Worm (Caenorhabditis elegans) whole organism, L4/young adult: ENCODE data around the gene C54H2.4.

Experiments
- dao-5 ChIP-seq: sonication (generic microtip); optimal IDR thresholded peaks from 2 replicates; lab custom pipeline; 2016; ENCODE audit warnings: missing genotype, missing genetic modification characterization, moderate library complexity, missing compliant biosample characterization
- him-1 ChIP-seq: sonication (generic microtip); optimal IDR thresholded peaks from 2 replicates; lab custom pipeline; 2016; ENCODE audit warnings: missing genotype, missing genetic modification reagents, missing genetic modification characterization, missing compliant biosample characterization

ce11 chrX:5781294-5781693 is 10.7 kb upstream of the C54H2.4 start:
- no peak for TF ChIP-seq him-1 (tag; lab: Kevin White, UChicago)
- no peak for TF ChIP-seq dao-5 (tag; lab: Kevin White, UChicago)
